Worm (Caenorhabditis elegans): Measurements from ENCODE around the gene cox-15.

Gene cox-15

ce11 chrII:11226379-11226778 is 8.4 kb downstream of the cox-15 start, which contains the start of gene T06D8.2:
TSS of gene T06D8.2 (plus strand) at chrII:11226679.
- TF ChIP-seq egl-44 (GFP tag; IDR thresholded peaks at IDR 0.05) (no peak), snpc-1.1 (tag; optimal IDR thresholded peaks at IDR 0.05; ENCODE audit: insufficient read depth) (no peak), nfya-1 (tag; optimal IDR thresholded peaks at IDR 0.05; ENCODE audit: borderline replicate concordance, insufficient read depth) (no peak), hrde-1 (tag; optimal IDR thresholded peaks at IDR 0.05; ENCODE audit: borderline replicate concordance) (no peak), ztf-3 (GFP tag; optimal IDR thresholded peaks at IDR 0.05) (no peak), F33H1.4 (GFP tag; IDR thresholded peaks at IDR 0.05) (no peak), F23B12.7 (tag; optimal IDR thresholded peaks at IDR 0.05; ENCODE audit: insufficient read depth) (no peak), ets-4 (GFP tag; optimal IDR thresholded peaks at IDR 0.05) (no peak), sdz-38 (tag; optimal IDR thresholded peaks at IDR 0.05) (no peak), ceh-79 (tag; optimal IDR thresholded peaks at IDR 0.05) (no peak), dpl-1 (GFP tag; optimal IDR thresholded peaks at IDR 0.05) (no peak), bed-1 (GFP tag; IDR thresholded peaks at IDR 0.05) (no peak), bed-2 (GFP tag; IDR thresholded peaks at IDR 0.05) (no peak), attf-6 (GFP tag; IDR thresholded peaks at IDR 0.05) (no peak), mel-28 (tag; optimal IDR thresholded peaks at IDR 0.05; ENCODE audit: borderline replicate concordance) (no peak), Y53G8AR.9 (GFP tag; conservative IDR thresholded peaks at IDR 0.05) (no peak), B0035.1 (tag; optimal IDR thresholded peaks at IDR 0.05) (no peak), B0019.2 (GFP tag; conservative IDR thresholded peaks at IDR 0.05) (no peak), ceh-100 (GFP tag; IDR thresholded peaks at IDR 0.05) (no peak), F55B11.4 (tag; optimal IDR thresholded peaks at IDR 0.05; ENCODE audit: borderline replicate concordance, insufficient read depth) (no peak)

DNA sequence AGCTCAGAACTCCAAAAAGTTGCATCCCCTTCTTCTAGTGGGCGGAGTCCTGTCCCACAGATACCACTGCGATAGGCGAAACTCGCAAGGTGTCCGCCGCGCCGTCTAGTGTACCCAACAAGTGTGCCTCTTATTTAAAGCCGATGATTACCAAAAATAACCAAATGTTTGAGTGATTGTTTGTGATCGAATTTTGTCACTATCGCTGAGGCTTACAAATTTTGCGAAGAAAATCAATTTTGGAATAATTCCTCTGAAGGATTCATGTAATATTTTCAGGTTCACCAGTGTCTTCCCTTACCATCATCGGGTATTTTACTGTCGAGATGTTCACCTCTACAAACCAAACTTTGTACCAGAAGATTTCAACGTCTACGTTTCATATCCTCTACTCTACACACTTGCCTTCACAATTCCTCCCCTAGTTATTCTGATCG is 10.7 kb downstream of the cox-15 start:
- TF ChIP-seq F37B4.10 (GFP tag; IDR thresholded peaks at IDR 0.05): no peak
- no peak for TF ChIP-seq egl-18 (GFP tag; IDR thresholded peaks at IDR 0.05)
- no peak for TF ChIP-seq cebp-1 (GFP tag; IDR thresholded peaks at IDR 0.05)
- no peak for TF ChIP-seq cebp-1 (tag; optimal IDR thresholded peaks at IDR 0.05)
- no peak for TF ChIP-seq aptf-2 (GFP tag; conservative IDR thresholded peaks at IDR 0.05)
- no peak for TF ChIP-seq fkh-3 (tag; optimal IDR thresholded peaks at IDR 0.05)
- peak; percentile 54; the same call in 1 of the 2 replicates for TF ChIP-seq C06A6.2 (GFP tag; conservative IDR thresholded peaks at IDR 0.05)
- TF ChIP-seq dox-1 (GFP tag; IDR thresholded peaks at IDR 0.05): peak; percentile 94
- TF ChIP-seq die-1 (tag; optimal IDR thresholded peaks at IDR 0.05): peak; percentile 27
- TF ChIP-seq gei-17 (GFP tag; optimal IDR thresholded peaks at IDR 0.05): peak; percentile 78
- TF ChIP-seq hlh-12 (tag; optimal IDR thresholded peaks at IDR 0.05): no peak
- peak; percentile 60 for TF ChIP-seq nhr-80 (tag; optimal IDR thresholded peaks at IDR 0.05)
- TF ChIP-seq lir-1 (GFP tag; conservative IDR thresholded peaks at IDR 0.05): 0 out of 2 replicates have a peak, but pooled peaks have one; percentile 39
- peak; percentile 81; the same call in 1 of the 2 replicates for TF ChIP-seq nhr-120 (GFP tag; IDR thresholded peaks at IDR 0.05)
- peak; percentile 82 for TF ChIP-seq tbp1 (GFP tag; optimal IDR thresholded peaks at IDR 0.05)
- TF ChIP-seq F52B5.7 (tag; optimal IDR thresholded peaks at IDR 0.05): peak; percentile 37
- TF ChIP-seq F57C9.4 (tag; optimal IDR thresholded peaks at IDR 0.05): no peak
- peak; percentile 91 for TF ChIP-seq rcor-1 (GFP tag; IDR thresholded peaks at IDR 0.05)
- TF ChIP-seq ceh-58 (GFP tag; IDR thresholded peaks at IDR 0.05): no peak
- TF ChIP-seq hsf-1 (GFP tag; IDR thresholded peaks at IDR 0.05): peak; percentile 52
- TF ChIP-seq B0261.1 (tag; optimal IDR thresholded peaks at IDR 0.05): peak; percentile 33
- peak; percentile 99 for TF ChIP-seq snpc-1.1 (tag; optimal IDR thresholded peaks at IDR 0.05; ENCODE audit: insufficient read depth)
- TF ChIP-seq nhr-179 (tag; optimal IDR thresholded peaks at IDR 0.05): peak; percentile 11
- no peak for TF ChIP-seq sea-2 (GFP tag; IDR thresholded peaks at IDR 0.05)
- TF ChIP-seq T26A5.8 (tag; optimal IDR thresholded peaks at IDR 0.05): no peak
- TF ChIP-seq madf-10 (tag; optimal IDR thresholded peaks at IDR 0.05): peak; percentile 66
- peak; percentile 66; the same call in 1 of the 2 replicates for TF ChIP-seq Y56A3A.18 (GFP tag; IDR thresholded peaks at IDR 0.05)
- TF ChIP-seq mes-4 (tag; optimal IDR thresholded peaks at IDR 0.05): peak; percentile 29
- no peak for TF ChIP-seq mxl-1 (tag; optimal IDR thresholded peaks at IDR 0.05)
- TF ChIP-seq rec-8 (tag; optimal IDR thresholded peaks at IDR 0.05): peak in 1 of 2 experiments; percentile 38
